Worm (Caenorhabditis elegans) whole organism, L4 larva: Measurements from ENCODE around the gene kxd-1.

Experiments
- ama-1 ChIP-seq: fragments of 150-350 bp; optimal IDR thresholded peaks from 2 replicates; lab custom pipeline; 2014; ENCODE audit warnings: inconsistent platforms, mixed read lengths
- fkh-10 ChIP-seq: fragments of 150-350 bp; optimal IDR thresholded peaks from 2 replicates; lab custom pipeline; 2014; ENCODE audit warnings: missing biosample characterization, missing genetic modification reagents, missing genetic modification characterization
- snpc-4 ChIP-seq: fragments of 150-350 bp; optimal IDR thresholded peaks from 2 replicates; lab custom pipeline; 2014; ENCODE audit warnings: missing biosample characterization, missing genetic modification characterization

- TF ChIP-seq snpc-4 (tag; lab: Kevin White, UChicago) = no peak
- TF ChIP-seq fkh-10 (GFP tag; lab: Kevin White, UChicago) = no peak
- TF ChIP-seq ama-1 (lab: Kevin White, UChicago) = no peak
Observed at ce11 chrV:7186599-7186998, 34.7 kb upstream of the kxd-1 start.
